Worm (Caenorhabditis elegans): Measurements from ENCODE around the gene npp-18.

Gene npp-18

ce11 chrIII:13258752-13259151 lies 37.9 kb upstream of the npp-18 start (continued):
- no peak for TF ChIP-seq nhr-77 (tag; optimal IDR thresholded peaks at IDR 0.05)
- no peak for TF ChIP-seq aly-2 (tag; optimal IDR thresholded peaks at IDR 0.05)
- no peak for TF ChIP-seq mbf-1 (tag; optimal IDR thresholded peaks at IDR 0.05)
- no peak for TF ChIP-seq elt-3 (tag; optimal IDR thresholded peaks at IDR 0.05)
- TF ChIP-seq egl-27 (tag; optimal IDR thresholded peaks at IDR 0.05): no peak
- no peak for TF ChIP-seq nhr-237 (tag; optimal IDR thresholded peaks at IDR 0.05)

- no peak for TF ChIP-seq ztf-11 (tag; optimal IDR thresholded peaks at IDR 0.05)
- TF ChIP-seq lin-11 (tag; optimal IDR thresholded peaks at IDR 0.05): no peak
- TF ChIP-seq lin-39 (tag; optimal IDR thresholded peaks at IDR 0.05): no peak
- no peak for TF ChIP-seq mab-5 (tag; optimal IDR thresholded peaks at IDR 0.05)
- TF ChIP-seq gmeb-1 (tag; optimal IDR thresholded peaks at IDR 0.05): no peak
- TF ChIP-seq crh-2 (tag; optimal IDR thresholded peaks at IDR 0.05): no peak
- no peak for TF ChIP-seq fos-1 (tag; optimal IDR thresholded peaks at IDR 0.05)
Observed at ce11 chrIII:13260344-13260743, 36.3 kb upstream of the npp-18 start.

DNA sequence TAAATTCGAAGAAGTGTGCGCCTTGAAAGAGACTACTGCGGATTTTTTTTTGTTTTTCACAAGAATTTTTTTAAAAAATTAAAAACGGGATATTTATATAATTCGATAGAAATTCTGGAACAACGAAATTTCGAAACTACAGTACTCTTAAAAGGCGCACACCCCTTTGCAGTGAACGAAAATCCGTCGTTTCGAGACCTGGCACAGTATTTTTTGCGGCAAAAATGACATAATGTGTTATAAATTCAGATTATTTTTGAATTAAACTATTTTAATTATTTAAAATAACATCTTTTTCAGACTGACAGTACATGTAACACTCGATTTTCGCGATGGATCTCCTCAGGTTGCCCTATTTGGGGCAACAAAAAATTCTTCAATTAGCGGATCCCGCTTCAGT lies 33.7 kb upstream of the npp-18 start, which contains the start of gene F56A8.4:
Gene F56A8.4 (plus strand): TSS at position 301 of the 400 bp plus-strand sequence.
- TF ChIP-seq mbf-1 (tag; optimal IDR thresholded peaks at IDR 0.05): no peak
- TF ChIP-seq peb-1 (tag; optimal IDR thresholded peaks at IDR 0.05): no peak
- no peak for TF ChIP-seq aly-2 (tag; optimal IDR thresholded peaks at IDR 0.05)
- TF ChIP-seq nhr-237 (tag; optimal IDR thresholded peaks at IDR 0.05): no peak
- TF ChIP-seq gmeb-1 (tag; optimal IDR thresholded peaks at IDR 0.05): no peak
- no peak for TF ChIP-seq alr-1 (tag; optimal IDR thresholded peaks at IDR 0.05)
- TF ChIP-seq mdl-1 (tag; optimal IDR thresholded peaks at IDR 0.05): no peak
- TF ChIP-seq crh-2 (tag; optimal IDR thresholded peaks at IDR 0.05): no peak
- TF ChIP-seq F13H6.1 (tag; optimal IDR thresholded peaks at IDR 0.05): no peak
- no peak for TF ChIP-seq lin-11 (tag; optimal IDR thresholded peaks at IDR 0.05)

- no peak for TF ChIP-seq zag-1 (tag; optimal IDR thresholded peaks at IDR 0.05)
- TF ChIP-seq nhr-12 (tag; optimal IDR thresholded peaks at IDR 0.05): no peak
- no peak for TF ChIP-seq blmp-1 (tag; optimal IDR thresholded peaks at IDR 0.05; ENCODE audit: insufficient read depth)
Observed at ce11 chrIII:13265566-13265965, 31.1 kb upstream of the npp-18 start, which contains the start of gene F56A8.5. Gene F56A8.5 (plus strand): TSS chrIII:13265866.

ce11 chrIII:13267046-13267445 lies 29.6 kb upstream of the npp-18 start:
- TF ChIP-seq dmd-4 (tag; optimal IDR thresholded peaks at IDR 0.05) (no peak), elt-1 (tag; optimal IDR thresholded peaks at IDR 0.05) (no peak), lin-11 (tag; optimal IDR thresholded peaks at IDR 0.05) (no peak), snpc-4 (tag; optimal IDR thresholded peaks at IDR 0.05) (no peak), aly-2 (tag; optimal IDR thresholded peaks at IDR 0.05) (no peak)

DNA sequence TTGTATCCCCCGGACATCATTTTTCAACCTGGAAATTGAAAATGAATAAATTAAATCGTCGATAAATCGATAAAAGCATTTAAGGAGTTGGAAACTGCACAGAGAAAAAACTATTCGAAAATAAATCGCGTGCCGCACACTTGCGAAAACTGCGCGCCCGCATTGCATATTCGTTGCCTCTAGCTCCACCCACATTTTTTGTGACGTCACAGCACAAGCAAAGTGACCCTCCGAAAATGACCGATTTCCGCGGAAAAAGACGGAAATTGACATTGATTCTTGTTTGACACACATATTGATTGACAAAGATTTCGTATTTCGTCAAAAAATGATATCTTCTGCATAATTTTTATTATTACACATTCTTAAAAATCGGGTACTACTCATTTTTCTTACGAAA lies 27.8 kb upstream of the npp-18 start, which contains the start of gene cpf-2:
Gene cpf-2 (minus strand): TSS at position 28 of the 400 bp plus-strand sequence.
- TF ChIP-seq F13H6.1 (tag; optimal IDR thresholded peaks at IDR 0.05): peak; percentile 84
- TF ChIP-seq mab-5 (tag; optimal IDR thresholded peaks at IDR 0.05): no peak
- peak; percentile 71 for TF ChIP-seq nhr-25 (tag; optimal IDR thresholded peaks at IDR 0.05)
- peak; percentile 70 for TF ChIP-seq ceh-16 (tag; optimal IDR thresholded peaks at IDR 0.05)
- TF ChIP-seq nhr-10 (tag; optimal IDR thresholded peaks at IDR 0.05): peak; percentile 27
- TF ChIP-seq unc-39 (tag; optimal IDR thresholded peaks at IDR 0.05): no peak
- peak; percentile 74 for TF ChIP-seq sma-9 (GFP tag; optimal IDR thresholded peaks at IDR 0.05)
- no peak for TF ChIP-seq sma-9 (tag; optimal IDR thresholded peaks at IDR 0.05)
- no peak for TF ChIP-seq snpc-4 (tag; optimal IDR thresholded peaks at IDR 0.05)
- peak; percentile 77 for TF ChIP-seq lin-13 (GFP tag; optimal IDR thresholded peaks at IDR 0.05)
- no peak for TF ChIP-seq unc-62 (GFP tag; optimal IDR thresholded peaks at IDR 0.05)
- peak; percentile 82 for TF ChIP-seq crh-2 (tag; optimal IDR thresholded peaks at IDR 0.05)
- TF ChIP-seq zag-1 (tag; optimal IDR thresholded peaks at IDR 0.05): no peak
- TF ChIP-seq nhr-6 (tag; optimal IDR thresholded peaks at IDR 0.05): peak; percentile 43
- no peak for TF ChIP-seq nhr-237 (tag; optimal IDR thresholded peaks at IDR 0.05)
- TF ChIP-seq skn-1 (tag; optimal IDR thresholded peaks at IDR 0.05): peak; percentile 39
- no peak for TF ChIP-seq R02D3.7 (tag; optimal IDR thresholded peaks at IDR 0.05)
- no peak for TF ChIP-seq elt-1 (tag; optimal IDR thresholded peaks at IDR 0.05)
- TF ChIP-seq fos-1 (tag; optimal IDR thresholded peaks at IDR 0.05): peak; percentile 39
- no peak for TF ChIP-seq ama-1 (optimal IDR thresholded peaks at IDR 0.05)
- no peak for TF ChIP-seq ceh-82 (tag; optimal IDR thresholded peaks at IDR 0.05)
- TF ChIP-seq dmd-4 (tag; optimal IDR thresholded peaks at IDR 0.05): no peak
- TF ChIP-seq nhr-77 (tag; optimal IDR thresholded peaks at IDR 0.05): peak; percentile 8
- no peak for TF ChIP-seq peb-1 (tag; optimal IDR thresholded peaks at IDR 0.05)
- peak; percentile 80 for TF ChIP-seq C34F6.9 (tag; optimal IDR thresholded peaks at IDR 0.05)
- TF ChIP-seq mbf-1 (tag; optimal IDR thresholded peaks at IDR 0.05): no peak
- no peak for TF ChIP-seq egl-27 (tag; optimal IDR thresholded peaks at IDR 0.05)
- TF ChIP-seq elt-3 (tag; optimal IDR thresholded peaks at IDR 0.05): no peak
- peak; percentile 85 for TF ChIP-seq gmeb-1 (tag; optimal IDR thresholded peaks at IDR 0.05)
- no peak for TF ChIP-seq nhr-23 (tag; optimal IDR thresholded peaks at IDR 0.05)
- TF ChIP-seq ztf-1 (GFP tag; conservative IDR thresholded peaks at IDR 0.05): no peak
- TF ChIP-seq sem-4 (tag; optimal IDR thresholded peaks at IDR 0.05): peak; percentile 74
- TF ChIP-seq lsy-2 (tag; optimal IDR thresholded peaks at IDR 0.05): peak; percentile 66 to 83
- peak; percentile 77 for TF ChIP-seq nhr-21 (tag; optimal IDR thresholded peaks at IDR 0.05)

Measured in whole organism, L2 larva.